Fruit fly (Drosophila melanogaster): ENCODE results near the gene 5-HT2B.

5-HT2B gene

DNA sequence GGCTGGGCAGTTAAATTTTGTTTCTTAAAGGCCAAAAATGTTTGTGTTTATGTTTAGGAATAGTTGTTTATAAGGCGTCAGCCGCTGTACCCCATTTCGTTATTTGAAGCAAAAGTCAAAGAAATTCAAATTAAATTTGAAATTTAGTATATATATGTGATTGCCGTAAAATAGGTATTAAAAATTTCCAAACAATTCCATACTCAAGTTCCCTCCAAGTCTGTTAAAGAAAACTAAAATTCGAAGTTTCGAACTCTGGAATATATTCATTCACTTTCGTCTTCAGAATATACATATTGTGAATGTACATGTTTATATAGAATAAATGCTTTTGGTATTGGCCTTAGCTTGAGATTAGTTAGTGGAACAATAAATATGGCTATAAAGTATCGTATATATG, 82.7 kb downstream of the 5-HT2B start, which contains the start of gene bel:
Gene bel, minus strand, starts transcription at position 101 of the 400 bp plus-strand sequence.
- TF ChIP-seq dac (GFP tag; optimal IDR thresholded peaks at IDR 0.05) (no peak), Hr39 (GFP tag; optimal IDR thresholded peaks at IDR 0.05) (no peak), spab (GFP tag; optimal IDR thresholded peaks at IDR 0.05) (no peak), eg (GFP tag; IDR thresholded peaks at IDR 0.05) (no peak), CG6276 (GFP tag; optimal IDR thresholded peaks at IDR 0.05) (no peak), svp (GFP tag) (no peak), Sox14 (GFP tag; optimal IDR thresholded peaks at IDR 0.05) (no peak), Sox15 (GFP tag; optimal IDR thresholded peaks at IDR 0.05) (no peak), CG10669 (GFP tag; optimal IDR thresholded peaks at IDR 0.05) (no peak)

DNA sequence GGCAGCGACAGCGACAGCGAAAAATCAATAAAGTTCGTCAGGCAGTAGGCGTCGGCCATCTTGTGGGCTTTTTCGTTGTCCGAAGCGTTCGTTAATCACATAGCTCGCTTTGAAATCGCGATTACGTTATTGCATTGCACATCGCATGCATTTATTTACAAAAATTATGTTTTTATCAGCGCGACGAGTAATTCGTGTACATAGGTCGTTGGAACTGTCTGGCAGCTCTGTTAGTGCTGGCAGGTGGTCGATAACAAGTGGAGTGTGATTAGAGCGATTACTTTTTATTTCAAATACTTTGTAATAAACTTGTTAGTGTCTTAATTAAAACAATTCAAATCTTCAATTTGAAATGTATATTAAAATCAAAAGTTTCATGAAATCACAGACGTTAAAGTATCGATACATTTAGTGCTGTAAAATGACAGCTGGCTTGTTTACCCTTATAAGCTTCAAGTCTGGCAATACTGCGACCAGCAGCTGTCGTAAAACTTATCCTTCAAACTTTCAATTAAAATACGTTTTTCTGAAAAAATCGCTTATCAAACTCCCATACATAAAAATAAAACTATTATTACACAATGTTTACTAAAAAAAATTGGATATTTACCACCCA, 85.8 kb downstream of the 5-HT2B start, which contains the start of gene CG8032:
Gene CG8032, plus strand, starts transcription at position 448 of the 616 bp plus-strand sequence.
- TF ChIP-seq Smox (GFP tag; optimal IDR thresholded peaks at IDR 0.05): peak; percentile 56
- peak; percentile 62 for TF ChIP-seq lz (GFP tag; optimal IDR thresholded peaks at IDR 0.05)
- TF ChIP-seq Sox15 (GFP tag; optimal IDR thresholded peaks at IDR 0.05): no peak
- 0 out of 2 replicates have a peak, but pooled peaks have one; percentile 12 for TF ChIP-seq CG15336 (GFP tag; IDR thresholded peaks at IDR 0.05)
- peak; percentile 57 for TF ChIP-seq Hr39 (GFP tag; optimal IDR thresholded peaks at IDR 0.05)
- no peak for TF ChIP-seq CG9139 (GFP tag; optimal IDR thresholded peaks at IDR 0.05)
- TF ChIP-seq CG6276 (GFP tag; optimal IDR thresholded peaks at IDR 0.05): no peak
- TF ChIP-seq CG3919 (GFP tag; optimal IDR thresholded peaks at IDR 0.05): peak; percentile 50
- TF ChIP-seq Gug (GFP tag; IDR thresholded peaks at IDR 0.05): no peak
- peak; percentile 39 for TF ChIP-seq topi (GFP tag; optimal IDR thresholded peaks at IDR 0.05)
- no peak for TF ChIP-seq CG11294 (GFP tag; IDR thresholded peaks at IDR 0.05)
- TF ChIP-seq OdsH (GFP tag; optimal IDR thresholded peaks at IDR 0.05): peak; percentile 43
- TF ChIP-seq dac (GFP tag; optimal IDR thresholded peaks at IDR 0.05): no peak
- peak; percentile 57 for TF ChIP-seq vri (GFP tag; optimal IDR thresholded peaks at IDR 0.05)
- no peak for TF ChIP-seq CG6854 (GFP tag; optimal IDR thresholded peaks at IDR 0.05)
- TF ChIP-seq CG34406 (GFP tag; optimal IDR thresholded peaks at IDR 0.05): peak; percentile 2
- TF ChIP-seq CG4318 (GFP tag; optimal IDR thresholded peaks at IDR 0.05): no peak
- TF ChIP-seq fd59A (GFP tag; optimal IDR thresholded peaks at IDR 0.05): no peak
- no peak for TF ChIP-seq Lpt (GFP tag; optimal IDR thresholded peaks at IDR 0.05)
- peak; percentile 54 for TF ChIP-seq Hr4 (GFP tag; optimal IDR thresholded peaks at IDR 0.05)
- peak; percentile 100 for TF ChIP-seq achi (GFP tag; optimal IDR thresholded peaks at IDR 0.05)
- TF ChIP-seq ss (GFP tag; optimal IDR thresholded peaks at IDR 0.05): peak in 1 of 2 experiments; percentile 26
- peak; percentile 30 for TF ChIP-seq Ets21C (GFP tag; optimal IDR thresholded peaks at IDR 0.05)
- TF ChIP-seq fkh (GFP tag; optimal IDR thresholded peaks at IDR 0.05): peak; percentile 97
- TF ChIP-seq Met (GFP tag; optimal IDR thresholded peaks at IDR 0.05): peak; percentile 50
- peak; percentile 58 for TF ChIP-seq CG10631 (GFP tag; optimal IDR thresholded peaks at IDR 0.05)
- TF ChIP-seq pdm3 (GFP tag; optimal IDR thresholded peaks at IDR 0.05): peak; percentile 61
- TF ChIP-seq Sox14 (GFP tag; optimal IDR thresholded peaks at IDR 0.05): peak; percentile 36
- TF ChIP-seq spab (GFP tag; optimal IDR thresholded peaks at IDR 0.05): no peak
- TF ChIP-seq CG7368 (GFP tag; optimal IDR thresholded peaks at IDR 0.05): no peak
- TF ChIP-seq Eip75B (GFP tag; optimal IDR thresholded peaks at IDR 0.05): peak; percentile 63
- TF ChIP-seq CG8319 (GFP tag; optimal IDR thresholded peaks at IDR 0.05): no peak
- peak in 1 of 2 experiments; percentile 14 for TF ChIP-seq salr (GFP tag; optimal IDR thresholded peaks at IDR 0.05)
- no peak for TF ChIP-seq CG6163 (GFP tag; IDR thresholded peaks at IDR 0.05)
- TF ChIP-seq CG8119 (GFP tag; IDR thresholded peaks at IDR 0.05): no peak
- peak; percentile 37 for TF ChIP-seq CG31627 (GFP tag; optimal IDR thresholded peaks at IDR 0.05)
- no peak for TF ChIP-seq CG10669 (GFP tag; optimal IDR thresholded peaks at IDR 0.05)
- no peak for TF ChIP-seq net (GFP tag; optimal IDR thresholded peaks at IDR 0.05)
- TF ChIP-seq Eip78C (GFP tag): peak; percentile 62
- TF ChIP-seq svp (GFP tag): peak; percentile 93
- TF ChIP-seq cyc (GFP tag; optimal IDR thresholded peaks at IDR 0.05): peak; percentile 36
- TF ChIP-seq CG6792 (GFP tag; optimal IDR thresholded peaks at IDR 0.05): peak; percentile 24
- no peak for TF ChIP-seq CG11762 (GFP tag; optimal IDR thresholded peaks at IDR 0.05; ENCODE audit: insufficient read depth)
- no peak for TF ChIP-seq CG32006 (GFP tag; optimal IDR thresholded peaks at IDR 0.05)
- no peak for TF ChIP-seq eg (GFP tag; IDR thresholded peaks at IDR 0.05)
- TF ChIP-seq Hr38 (GFP tag; optimal IDR thresholded peaks at IDR 0.05): no peak
- TF ChIP-seq Blimp-1 (GFP tag; optimal IDR thresholded peaks at IDR 0.05): no peak
- TF ChIP-seq fd85E (GFP tag; optimal IDR thresholded peaks at IDR 0.05): no peak

Data from whole organism, prepupa.